Worm (Caenorhabditis elegans): ENCODE results near the gene gsr-1.

DNA sequence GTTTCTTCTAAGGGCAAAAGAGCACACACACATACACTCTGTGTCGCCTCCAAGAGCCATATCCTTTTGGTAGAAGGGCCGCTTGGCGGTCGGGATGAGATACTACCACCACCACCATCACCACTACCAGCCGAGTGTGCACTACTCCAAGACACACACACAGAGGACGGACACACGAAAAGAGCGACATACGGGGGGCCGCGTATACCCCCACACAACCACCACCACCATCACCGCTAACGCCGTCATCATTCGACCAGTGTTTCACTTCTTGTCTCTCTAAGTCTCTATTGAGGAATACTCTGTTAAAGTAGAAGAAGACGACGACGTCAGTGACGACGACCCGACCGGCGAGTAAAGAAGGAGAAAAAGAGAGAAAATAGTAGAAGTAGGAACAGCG is 30.1 kb upstream of the gsr-1 start:
- TF ChIP-seq efl-1 (optimal IDR thresholded peaks at IDR 0.05) (no peak), efl-1 (GFP tag; optimal IDR thresholded peaks at IDR 0.05 in 1 of 2) (no peak), nhr-237 (tag; optimal IDR thresholded peaks at IDR 0.05) (no peak), tlp-1 (tag; optimal IDR thresholded peaks at IDR 0.05) (no peak), rnt-1 (tag; optimal IDR thresholded peaks at IDR 0.05) (peak; percentile 12), dpl-1 (GFP tag; optimal IDR thresholded peaks at IDR 0.05) (no peak), nhr-11 (tag; optimal IDR thresholded peaks at IDR 0.05) (no peak), lsy-2 (tag; optimal IDR thresholded peaks at IDR 0.05) (peak in 1 of 2 experiments; percentile 43), ceh-90 (tag; optimal IDR thresholded peaks at IDR 0.05) (no peak), vab-15 (tag; optimal IDR thresholded peaks at IDR 0.05) (no peak)
